Worm (Caenorhabditis elegans): ENCODE measurements around the gene R11G10.4.

The R11G10.4 gene

ce11 chrV:13529165-13529564 is 22.7 kb downstream of the R11G10.4 start:
- TF ChIP-seq madf-2 (tag; optimal IDR thresholded peaks at IDR 0.05) (no peak), hlh-13 (GFP tag; optimal IDR thresholded peaks at IDR 0.05) (no peak), pha-2 (tag; optimal IDR thresholded peaks at IDR 0.05) (no peak), ceh-34 (tag; optimal IDR thresholded peaks at IDR 0.05) (no peak), ceh-31 (tag; optimal IDR thresholded peaks at IDR 0.05) (no peak), lim-6 (tag; optimal IDR thresholded peaks at IDR 0.05) (no peak), ceh-18 (tag; optimal IDR thresholded peaks at IDR 0.05) (no peak), pat-9 (tag; optimal IDR thresholded peaks at IDR 0.05) (no peak), ztf-16 (tag; optimal IDR thresholded peaks at IDR 0.05) (no peak), nhr-232 (tag; optimal IDR thresholded peaks at IDR 0.05) (no peak), dmd-4 (tag; optimal IDR thresholded peaks at IDR 0.05; ENCODE audit: borderline replicate concordance) (no peak), ceh-22 (tag; optimal IDR thresholded peaks at IDR 0.05) (no peak), C08G9.2 (tag; optimal IDR thresholded peaks at IDR 0.05) (no peak), unc-3 (GFP tag; conservative IDR thresholded peaks at IDR 0.05) (no peak), unc-3 (tag; optimal IDR thresholded peaks at IDR 0.05) (no peak), ceh-9 (tag; optimal IDR thresholded peaks at IDR 0.05) (no peak), nfya-1 (tag; optimal IDR thresholded peaks at IDR 0.05) (no peak), sdc-2 (tag; optimal IDR thresholded peaks at IDR 0.05) (no peak), ama-1 (optimal IDR thresholded peaks at IDR 0.05) (no peak)

- no peak for TF ChIP-seq C08G9.2 (tag; optimal IDR thresholded peaks at IDR 0.05)
- TF ChIP-seq fkh-6 (tag; optimal IDR thresholded peaks at IDR 0.05), result no peak
- no peak for TF ChIP-seq pros-1 (tag; optimal IDR thresholded peaks at IDR 0.05)
- no peak for TF ChIP-seq lim-6 (tag; optimal IDR thresholded peaks at IDR 0.05)
- TF ChIP-seq elt-2 (tag; optimal IDR thresholded peaks at IDR 0.05), result peak; percentile 76
- no peak for TF ChIP-seq mec-3 (tag; optimal IDR thresholded peaks at IDR 0.05; ENCODE audit: borderline replicate concordance)
These were observed 24.3 kb downstream of the R11G10.4 start, which contains the start of gene ttr-44 for ce11 chrV:13530698-13531097. Gene ttr-44, minus strand, starts transcription at chrV:13530744.

ce11 chrV:13532469-13532868 is 26.0 kb downstream of the R11G10.4 start:
- no peak for TF ChIP-seq npax-4 (tag; optimal IDR thresholded peaks at IDR 0.05)
- no peak for TF ChIP-seq sdc-2 (tag; optimal IDR thresholded peaks at IDR 0.05)
- no peak for TF ChIP-seq ceh-2 (tag; optimal IDR thresholded peaks at IDR 0.05)
- TF ChIP-seq madf-2 (tag; optimal IDR thresholded peaks at IDR 0.05), result no peak
- no peak for TF ChIP-seq fkh-10 (GFP tag; optimal IDR thresholded peaks at IDR 0.05)
- no peak for TF ChIP-seq hlh-13 (GFP tag; optimal IDR thresholded peaks at IDR 0.05)
- TF ChIP-seq che-1 (tag; optimal IDR thresholded peaks at IDR 0.05), result no peak
- TF ChIP-seq hlh-15 (tag; optimal IDR thresholded peaks at IDR 0.05), result no peak
- TF ChIP-seq fkh-6 (tag; optimal IDR thresholded peaks at IDR 0.05), result no peak
- no peak for TF ChIP-seq C08G9.2 (tag; optimal IDR thresholded peaks at IDR 0.05)
- no peak for TF ChIP-seq ttx-3 (tag; optimal IDR thresholded peaks at IDR 0.05)
- no peak for TF ChIP-seq tbx-2 (tag; optimal IDR thresholded peaks at IDR 0.05)
- no peak for TF ChIP-seq ama-1 (optimal IDR thresholded peaks at IDR 0.05)
- no peak for TF ChIP-seq ztf-16 (tag; optimal IDR thresholded peaks at IDR 0.05)
- TF ChIP-seq syd-9 (tag; optimal IDR thresholded peaks at IDR 0.05), result no peak

- TF ChIP-seq ttx-3 (tag; optimal IDR thresholded peaks at IDR 0.05) (no peak), madf-2 (tag; optimal IDR thresholded peaks at IDR 0.05) (no peak), pax-1 (tag; optimal IDR thresholded peaks at IDR 0.05) (no peak), ceh-45 (GFP tag; IDR thresholded peaks at IDR 0.05) (no peak), hlh-8 (tag; optimal IDR thresholded peaks at IDR 0.05) (no peak), unc-55 (GFP tag; optimal IDR thresholded peaks at IDR 0.05) (no peak), pat-9 (tag; optimal IDR thresholded peaks at IDR 0.05) (no peak), fax-1 (tag; optimal IDR thresholded peaks at IDR 0.05) (no peak), unc-3 (GFP tag; conservative IDR thresholded peaks at IDR 0.05) (no peak), unc-3 (tag; optimal IDR thresholded peaks at IDR 0.05) (no peak), ceh-48 (tag; optimal IDR thresholded peaks at IDR 0.05) (no peak), F13H6.1 (tag; optimal IDR thresholded peaks at IDR 0.05) (no peak), ceh-2 (tag; optimal IDR thresholded peaks at IDR 0.05) (no peak)
These were observed 29.7 kb downstream of the R11G10.4 start, which contains the start of gene frpr-5 for ce11 chrV:13536058-13536579. Gene frpr-5, minus strand, starts transcription at chrV:13536108.
